Worm (Caenorhabditis elegans) whole organism, L4 larva: ENCODE data around the gene cut-2.

Experiments
- F10B5.3 ChIP-seq: sonication (generic microtip); optimal IDR thresholded peaks from 2 replicates; lab custom pipeline; 2016; ENCODE audit warnings: mild to moderate bottlenecking, missing genetic modification characterization, missing compliant biosample characterization
- T26A8.4 ChIP-seq: fragments of 200-800 bp; sonication (Bioruptor generic); IDR thresholded peaks from 2 replicates; pipeline ENCODE4 v1.3.6; 2022; ENCODE audit warnings: missing genetic modification characterization, missing compliant biosample characterization
- Y48G9A.11 ChIP-seq: fragments of 200-800 bp; sonication (Bioruptor generic); IDR thresholded peaks from 2 replicates; pipeline ENCODE4 v1.3.6; 2022; ENCODE audit warnings: missing genetic modification reagents, missing genetic modification characterization, missing compliant biosample characterization
- Y5F2A.4 ChIP-seq: fragments of 200-800 bp; sonication (Bioruptor generic); optimal IDR thresholded peaks from 2 replicates; lab custom pipeline; 2018; ENCODE audit warnings: mild to moderate bottlenecking, missing genetic modification characterization, missing compliant biosample characterization
- Y75B8A.6 ChIP-seq: fragments of 200-800 bp; sonication (Bioruptor generic); IDR thresholded peaks from 2 replicates; pipeline ENCODE4 v1.3.6; 2022; ENCODE audit warnings: missing genetic modification reagents, missing genetic modification characterization, missing compliant biosample characterization
- aha-1 ChIP-seq: fragments of 150-350 bp; peaks from one replicate; lab custom pipeline; 2014; ENCODE audit warnings: missing biosample characterization, missing genetic modification characterization
- ama-1 ChIP-seq: fragments of 150-350 bp; optimal IDR thresholded peaks from 2 replicates; lab custom pipeline; 2014; ENCODE audit warnings: inconsistent platforms, mixed read lengths
- arid-1 ChIP-seq: fragments of 200-800 bp; sonication (Bioruptor generic); conservative IDR thresholded peaks from 2 replicates; pipeline ENCODE4 v1.3.6; 2022; ENCODE audit warnings: missing genetic modification reagents, missing genetic modification characterization, missing compliant biosample characterization
- ceh-82 ChIP-seq: sonication (generic microtip); optimal IDR thresholded peaks from 2 replicates; lab custom pipeline; 2017; ENCODE audit warnings: missing biosample characterization, missing genetic modification characterization
- cey-2 ChIP-seq: sonication (generic microtip); optimal IDR thresholded peaks from 3 replicates; lab custom pipeline; 2017; ENCODE audit warnings: missing genetic modification characterization, mild to moderate bottlenecking, missing compliant biosample characterization, antibody characterized with exemption, borderline replicate concordance; ENCODE audit not compliant: insufficient read depth
- ctbp-1 ChIP-seq: fragments of 200-800 bp; sonication (Bioruptor generic); IDR thresholded peaks from 2 replicates; pipeline ENCODE4 v1.3.6; 2022; ENCODE audit warnings: missing genetic modification reagents, missing genetic modification characterization, missing compliant biosample characterization
- dmd-9 ChIP-seq: fragments of 200-800 bp; sonication (Bioruptor generic); IDR thresholded peaks from 2 replicates; pipeline ENCODE4 v1.3.6; 2022; ENCODE audit warnings: missing genetic modification reagents, missing genetic modification characterization, missing compliant biosample characterization
- dpl-1 ChIP-seq: fragments of 150-350 bp; optimal IDR thresholded peaks from 2 replicates; lab custom pipeline; 2014; ENCODE audit warnings: missing biosample characterization, missing genetic modification reagents, missing genetic modification characterization
- egl-43 ChIP-seq: fragments of 200-800 bp; sonication (Bioruptor generic); IDR thresholded peaks from 2 replicates; pipeline ENCODE4 v1.3.6; 2022; ENCODE audit warnings: missing genetic modification reagents, missing genetic modification characterization, missing compliant biosample characterization
- gei-8 ChIP-seq: fragments of 200-800 bp; sonication (Bioruptor generic); optimal IDR thresholded peaks from 2 replicates; lab custom pipeline; 2018; ENCODE audit warnings: mild to moderate bottlenecking, missing genetic modification characterization, missing compliant biosample characterization
- hlh-11 ChIP-seq: fragments of 200-800 bp; sonication (Bioruptor generic); optimal IDR thresholded peaks from 2 replicates; lab custom pipeline; 2018; ENCODE audit warnings: mild to moderate bottlenecking, missing genetic modification characterization, missing compliant biosample characterization
- jun-1 ChIP-seq: fragments of 150-350 bp; optimal IDR thresholded peaks from 2 replicates; lab custom pipeline; 2014; ENCODE audit warnings: missing biosample characterization, missing genetic modification reagents, missing genetic modification characterization
- lin-1 ChIP-seq: fragments of 200-800 bp; sonication (Bioruptor generic); IDR thresholded peaks from 2 replicates; pipeline ENCODE4 v1.3.6; 2022; ENCODE audit warnings: missing genetic modification reagents, missing genetic modification characterization, missing compliant biosample characterization
- lin-13 ChIP-seq: fragments of 150-350 bp; optimal IDR thresholded peaks from 2 replicates; lab custom pipeline; 2014; ENCODE audit warnings: missing biosample characterization, missing genetic modification reagents, missing genetic modification characterization
- lin-29 ChIP-seq: fragments of 200-800 bp; sonication (Bioruptor generic); IDR thresholded peaks from 2 replicates; pipeline ENCODE4 v1.3.6; 2022; ENCODE audit warnings: missing genetic modification reagents, missing genetic modification characterization, missing compliant biosample characterization
- lin-38 ChIP-seq: fragments of 200-800 bp; sonication (Bioruptor generic); IDR thresholded peaks from 2 replicates; pipeline ENCODE4 v1.3.6; 2022; ENCODE audit warnings: missing genetic modification reagents, missing genetic modification characterization, missing compliant biosample characterization
- lsy-2 ChIP-seq, 2 experiments: fragments of 150-350 bp in 1 of 2; sonication (generic microtip) in 1 of 2; optimal IDR thresholded peaks; 2 replicates each; lab custom pipeline; 2014 to 2017; ENCODE audit warnings: missing biosample characterization in 2 of 2, missing genetic modification characterization in 2 of 2
- madf-5 ChIP-seq, 2 experiments: fragments of 200-800 bp; sonication (Bioruptor generic); IDR thresholded peaks; 2 replicates each; pipeline ENCODE4 v1.3.6; 2022; ENCODE audit warnings: missing compliant biosample characterization in 2 of 2, missing genetic modification characterization in 2 of 2
- madf-9 ChIP-seq: fragments of 200-800 bp; sonication (Bioruptor generic); conservative IDR thresholded peaks from 2 replicates; pipeline ENCODE4 v1.3.6; 2022; ENCODE audit warnings: missing genetic modification reagents, missing genetic modification characterization, missing compliant biosample characterization
- mep-1 ChIP-seq: fragments of 150-350 bp; sonication (generic microtip); optimal IDR thresholded peaks from 3 replicates; lab custom pipeline; 2014; ENCODE audit warnings: missing biosample characterization, missing genetic modification characterization
- mxl-3 ChIP-seq: fragments of 200-800 bp; sonication (Bioruptor generic); optimal IDR thresholded peaks from 2 replicates; lab custom pipeline; 2018; ENCODE audit warnings: mild to moderate bottlenecking, missing genetic modification characterization, missing compliant biosample characterization
- nhr-11 ChIP-seq: fragments of 150-350 bp; optimal IDR thresholded peaks from 2 replicates; lab custom pipeline; 2014; ENCODE audit warnings: missing biosample characterization, missing genetic modification characterization
- nhr-111 ChIP-seq: fragments of 200-800 bp; sonication (Bioruptor generic); optimal IDR thresholded peaks from 2 replicates; lab custom pipeline; 2018; ENCODE audit warnings: mild to moderate bottlenecking, missing genetic modification characterization, missing compliant biosample characterization
- nhr-48 ChIP-seq: sonication (generic microtip); optimal IDR thresholded peaks from 2 replicates; lab custom pipeline; 2016; ENCODE audit warnings: mild to moderate bottlenecking, missing genetic modification characterization, missing compliant biosample characterization
- nhr-6 ChIP-seq: fragments of 150-350 bp; optimal IDR thresholded peaks from 2 replicates; lab custom pipeline; 2014; ENCODE audit warnings: missing biosample characterization, missing genetic modification characterization
- pha-4 ChIP-seq, 2 experiments: fragments of 150-350 bp in 1 of 2; fragments of 200-800 bp in 1 of 2; sonication (Bioruptor generic) in 1 of 2; IDR thresholded peaks in 1 of 2; optimal IDR thresholded peaks in 1 of 2; 2 replicates each; pipeline versions ENCODE4 v1.3.6 to Lab custom; 2014 to 2022; ENCODE audit warnings: missing genetic modification characterization in 2 of 2, missing genetic modification reagents in 2 of 2, missing biosample characterization in 1 of 2, missing compliant biosample characterization in 1 of 2
- set-16 ChIP-seq: fragments of 200-800 bp; sonication (Bioruptor generic); IDR thresholded peaks from 2 replicates; pipeline ENCODE4 v1.3.6; 2022; ENCODE audit warnings: missing genetic modification reagents, missing genetic modification characterization, missing compliant biosample characterization
- snpc-1.2 ChIP-seq: fragments of 200-800 bp; sonication (Bioruptor generic); IDR thresholded peaks from 2 replicates; pipeline ENCODE4 v1.3.6; 2022; ENCODE audit warnings: missing genetic modification reagents, missing genetic modification characterization, missing compliant biosample characterization
- spr-1 ChIP-seq: sonication (generic microtip); optimal IDR thresholded peaks from 2 replicates; lab custom pipeline; 2016; ENCODE audit warnings: mild to moderate bottlenecking, missing genetic modification characterization, missing compliant biosample characterization
- tra-1 ChIP-seq: fragments of 200-800 bp; sonication (Bioruptor generic); IDR thresholded peaks from 2 replicates; pipeline ENCODE4 v1.3.6; 2022; ENCODE audit warnings: missing genetic modification reagents, missing genetic modification characterization, missing compliant biosample characterization
- unc-130 ChIP-seq: sonication (generic microtip); optimal IDR thresholded peaks from 2 replicates; lab custom pipeline; 2016; ENCODE audit warnings: missing genetic modification reagents, missing genetic modification characterization, missing compliant biosample characterization
- unc-39 ChIP-seq: sonication (generic microtip); optimal IDR thresholded peaks from 2 replicates; lab custom pipeline; 2017; ENCODE audit warnings: missing biosample characterization, missing genetic modification characterization
- unc-62 ChIP-seq, 3 experiments: fragments of 150-350 bp in 1 of 3; sonication (generic microtip); optimal IDR thresholded peaks in 2 of 3; peaks in 1 of 3; 1 replicate in 1 of 3; 2 replicates in 2 of 3; lab custom pipeline; 2014 to 2017; ENCODE audit warnings: missing biosample characterization in 3 of 3, missing genetic modification characterization in 3 of 3, missing genetic modification reagents in 3 of 3, missing genotype in 1 of 3
- vab-7 ChIP-seq: fragments of 200-800 bp; sonication (Bioruptor generic); IDR thresholded peaks from 2 replicates; pipeline ENCODE4 v1.3.6; 2022; ENCODE audit warnings: missing genetic modification reagents, missing genetic modification characterization, missing compliant biosample characterization
- zfp-2 ChIP-seq: sonication (generic microtip); optimal IDR thresholded peaks from 2 replicates; lab custom pipeline; 2016; ENCODE audit warnings: mild to moderate bottlenecking, missing genetic modification characterization, missing compliant biosample characterization
- ztf-7 ChIP-seq: fragments of 150-350 bp; optimal IDR thresholded peaks from 2 replicates; lab custom pipeline; 2014; ENCODE audit warnings: missing biosample characterization, missing genetic modification characterization

The cut-2 gene

ce11 chrV:13410688-13411087 lies 4.1 kb upstream of the cut-2 start, which contains the start of gene F53F1.4:
Gene F53F1.4, plus strand, starts transcription at chrV:13411077.
- no peak for TF ChIP-seq gei-8 (GFP tag; lab: Kevin White, UChicago)
- TF ChIP-seq mxl-3 (GFP tag; lab: Kevin White, UChicago): peak; percentile 74
- peak; percentile 19 for TF ChIP-seq hlh-11 (tag; lab: Kevin White, UChicago)
- TF ChIP-seq nhr-48 (tag; lab: Kevin White, UChicago): peak; percentile 40
- TF ChIP-seq, all 104 proteins: peak for 3

DNA sequence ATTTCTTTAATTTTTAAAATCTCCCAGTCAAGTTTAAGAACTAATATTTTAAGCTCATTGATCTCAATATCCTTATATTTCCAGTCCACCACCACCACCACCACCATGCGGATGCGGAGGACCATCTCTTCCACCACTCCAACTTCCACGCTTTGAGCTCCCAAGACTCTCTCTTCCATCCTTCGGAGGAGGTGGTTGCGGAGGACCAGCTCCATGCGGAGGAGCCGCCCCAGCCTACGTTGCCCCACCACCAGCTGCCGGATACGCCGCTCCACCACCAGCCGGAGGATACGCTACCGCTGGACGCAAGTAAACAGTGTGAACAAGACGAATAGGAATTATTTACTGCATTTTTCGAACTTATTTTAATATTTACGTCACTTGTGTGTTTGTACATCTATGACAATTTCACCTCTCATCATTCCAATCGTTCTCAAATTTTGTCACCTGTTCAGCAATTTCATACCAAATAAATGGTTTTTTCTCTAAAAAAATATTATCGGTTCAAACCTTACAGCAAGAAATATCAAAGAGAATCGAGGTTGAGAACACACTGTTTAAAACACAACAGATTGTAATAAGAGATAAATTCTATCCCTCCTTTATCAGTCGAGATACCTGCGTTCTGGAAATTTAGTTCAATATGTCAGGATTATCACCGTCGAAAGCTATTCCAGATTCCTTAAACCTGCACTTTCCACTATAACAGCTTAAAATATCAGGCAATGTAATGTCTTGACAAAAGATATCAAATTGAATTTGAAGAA lies 3.3 kb upstream of the cut-2 start:
- peak; percentile 35 for TF ChIP-seq ama-1 (lab: Kevin White, UChicago)
- TF ChIP-seq lin-13: peak; percentile 38
- TF ChIP-seq egl-43 (GFP tag; lab: Robert Waterston, UW): peak; percentile 75; the same call in 1 of the 2 replicates
- no peak for TF ChIP-seq Y48G9A.11 (GFP tag; lab: Robert Waterston, UW)
- TF ChIP-seq lin-29: no peak
- TF ChIP-seq F10B5.3 (tag; lab: Kevin White, UChicago): no peak
- TF ChIP-seq Y5F2A.4 (GFP tag; lab: Kevin White, UChicago): no peak
- no peak for TF ChIP-seq madf-5 (GFP tag; IDR thresholded peaks at IDR 0.05; lab: Robert Waterston, UW)
- TF ChIP-seq arid-1 (GFP tag; lab: Robert Waterston, UW): no peak
- TF ChIP-seq nhr-6 (tag; lab: Kevin White, UChicago): peak; percentile 9
- TF ChIP-seq dmd-9: no peak
- no peak for TF ChIP-seq zfp-2 (tag; lab: Kevin White, UChicago)
- TF ChIP-seq dpl-1 (GFP tag; lab: Kevin White, UChicago): no peak
- peak; percentile 17 for TF ChIP-seq mep-1 (tag; lab: Kevin White, UChicago)
- TF ChIP-seq hlh-11 (tag; lab: Kevin White, UChicago): no peak
- TF ChIP-seq cey-2: no peak
- TF ChIP-seq nhr-11: no peak
- 0 out of 2 replicates have a peak, but pooled peaks have one; percentile 13 for TF ChIP-seq snpc-1.2 (GFP tag; lab: Robert Waterston, UW)
- TF ChIP-seq tra-1 (GFP tag; lab: Robert Waterston, UW): no peak
- peak; percentile 36 for TF ChIP-seq spr-1
- no peak for TF ChIP-seq jun-1 (tag; lab: Kevin White, UChicago)
- TF ChIP-seq lin-38 (GFP tag; lab: Robert Waterston, UW): peak; percentile 12; the same call in 1 of the 2 replicates
- peak; percentile 97 for TF ChIP-seq set-16 (GFP tag; lab: Robert Waterston, UW)
- TF ChIP-seq vab-7: no peak
- TF ChIP-seq unc-130 (GFP tag; lab: Kevin White, UChicago): no peak
- 0 out of 2 replicates have a peak, but pooled peaks have one; percentile 40 for TF ChIP-seq ctbp-1 (GFP tag; lab: Robert Waterston, UW)
- peak in 1 of 2 experiments; percentile 76 for TF ChIP-seq unc-62 (GFP tag; optimal IDR thresholded peaks at IDR 0.05 in 1 of 2; lab: Kevin White, UChicago)
- no peak for TF ChIP-seq unc-62 (tag; optimal IDR thresholded peaks at IDR 0.05; lab: Kevin White, UChicago)
- TF ChIP-seq unc-39 (tag; lab: Kevin White, UChicago): no peak
- TF ChIP-seq aha-1 (tag; lab: Kevin White, UChicago): no peak
- peak; percentile 2 for TF ChIP-seq mxl-3 (GFP tag; lab: Kevin White, UChicago)
- no peak for TF ChIP-seq ztf-7 (tag; lab: Kevin White, UChicago)
- no peak for TF ChIP-seq pha-4 (GFP tag; IDR thresholded peaks at IDR 0.05; lab: Robert Waterston, UW)
- TF ChIP-seq pha-4 (tag; optimal IDR thresholded peaks at IDR 0.05; lab: Kevin White, UChicago): no peak
- TF ChIP-seq madf-9 (GFP tag; lab: Robert Waterston, UW): no peak
- no peak for TF ChIP-seq nhr-111 (GFP tag; lab: Kevin White, UChicago)
- TF ChIP-seq T26A8.4 (GFP tag; lab: Robert Waterston, UW): peak; percentile 47; the same call in 1 of the 2 replicates
- TF ChIP-seq ceh-82 (tag; lab: Kevin White, UChicago): no peak
- TF ChIP-seq lin-1: no peak
- no peak for TF ChIP-seq lsy-2 (tag; optimal IDR thresholded peaks at IDR 0.05; lab: Kevin White, UChicago)
- TF ChIP-seq Y75B8A.6 (GFP tag; lab: Robert Waterston, UW): no peak
